Worm (Caenorhabditis elegans) whole organism, L1 larva: Measurements from ENCODE around the gene C14A4.6.

ENCODE experiments used
- alr-1 ChIP-seq: fragments of 200-800 bp; sonication (Bioruptor generic); optimal IDR thresholded peaks from 2 replicates; lab custom pipeline; 2018; ENCODE audit warnings: borderline replicate concordance, mild to moderate bottlenecking, missing genetic modification characterization, missing compliant biosample characterization
- nhr-84 ChIP-seq: sonication (generic microtip); optimal IDR thresholded peaks from 2 replicates; lab custom pipeline; 2017; ENCODE audit warnings: missing biosample characterization, missing genetic modification characterization
- snpc-4 ChIP-seq: fragments of 150-350 bp; optimal IDR thresholded peaks from 2 replicates; lab custom pipeline; 2014; ENCODE audit warnings: missing biosample characterization, missing genetic modification characterization
- sox-4 ChIP-seq: sonication (generic microtip); optimal IDR thresholded peaks from 2 replicates; lab custom pipeline; 2016; ENCODE audit warnings: missing genetic modification characterization, missing compliant biosample characterization

- TF ChIP-seq sox-4 = no peak
- no peak for TF ChIP-seq snpc-4 (tag; lab: Kevin White, UChicago)
- TF ChIP-seq alr-1 (tag; lab: Kevin White, UChicago) = no peak
- TF ChIP-seq nhr-84 (tag; lab: Kevin White, UChicago) = no peak
These were observed 264 bp downstream of the C14A4.6 start for ce11 chrII:10594312-10594711.
